Worm (Caenorhabditis elegans) whole organism, midembryonic: ENCODE measurements around the gene nlp-78.

Experiments used
- flt-1 ChIP-seq: fragments of 200-800 bp; sonication (Bioruptor generic); IDR thresholded peaks from 2 replicates; pipeline ENCODE4 v1.3.6; 2022; ENCODE audit warnings: missing genetic modification characterization, missing compliant biosample characterization
- med-1 ChIP-seq: sonication (generic microtip); optimal IDR thresholded peaks from 2 replicates; lab custom pipeline; 2017; ENCODE audit warnings: missing genetic modification characterization, mild to moderate bottlenecking, missing compliant biosample characterization, antibody characterized with exemption, missing genetic modification reagents; ENCODE audit not compliant: insufficient read depth
- ztf-23 ChIP-seq: fragments of 200-800 bp; sonication (Bioruptor generic); IDR thresholded peaks from 2 replicates; pipeline ENCODE4 v1.3.6; 2022; ENCODE audit warnings: missing genetic modification reagents, missing genetic modification characterization, missing compliant biosample characterization

- no peak for TF ChIP-seq flt-1 (GFP tag; lab: Robert Waterston, UW)
- no peak for TF ChIP-seq ztf-23 (GFP tag; lab: Robert Waterston, UW)
- no peak for TF ChIP-seq med-1 (GFP tag; lab: Kevin White, UChicago)
These were observed 12.1 kb downstream of the nlp-78 start for ce11 chrII:9148079-9148478.
